Fruit fly (Drosophila melanogaster) whole organism, embryonic: ENCODE results near the gene sbr.

Experiments used
- BtbVII ChIP-seq: fragments of 200-800 bp; sonication (Bioruptor generic); optimal IDR thresholded peaks from 3 replicates; lab custom pipeline; 2017; ENCODE audit warnings: missing biosample characterization, mild to moderate bottlenecking, missing genetic modification characterization
- CG10267 ChIP-seq: fragments of 200-800 bp; sonication (Bioruptor generic); optimal IDR thresholded peaks from 2 replicates; lab custom pipeline; 2018; ENCODE audit warnings: missing biosample characterization, mild to moderate bottlenecking, missing genetic modification characterization, moderate library complexity
- CG11093 ChIP-seq: fragments of 200-800 bp; sonication (Bioruptor generic); IDR thresholded peaks from 3 replicates; pipeline ENCODE4 v1.3.6; 2022; ENCODE audit warnings: missing biosample characterization, missing genetic modification characterization
- CG11247 ChIP-seq: fragments of 200-800 bp; sonication (Bioruptor generic); IDR thresholded peaks from 2 replicates; pipeline ENCODE4 v1.3.6; 2022; ENCODE audit warnings: missing biosample characterization, missing genetic modification characterization
- CG11723 ChIP-seq: fragments of 200-800 bp; sonication (Bioruptor generic); optimal IDR thresholded peaks from 2 replicates; lab custom pipeline; 2017; ENCODE audit warnings: missing biosample characterization, mild to moderate bottlenecking, missing genetic modification characterization
- CG12155 ChIP-seq: fragments of 200-800 bp; sonication (Bioruptor generic); optimal IDR thresholded peaks from 3 replicates; lab custom pipeline; 2016; ENCODE audit warnings: missing biosample characterization, missing genetic modification characterization
- CG12299 ChIP-seq: fragments of 200-800 bp; sonication (Bioruptor generic); optimal IDR thresholded peaks from 2 replicates; lab custom pipeline; 2018; ENCODE audit warnings: missing biosample characterization, mild to moderate bottlenecking, missing genetic modification characterization
- CG1233 ChIP-seq: fragments of 200-800 bp; sonication (Bioruptor generic); optimal IDR thresholded peaks from 4 replicates; lab custom pipeline; 2018; ENCODE audit warnings: missing biosample characterization, mild to moderate bottlenecking, missing genetic modification characterization
- CG12391 ChIP-seq: fragments of 200-800 bp; sonication (Bioruptor generic); optimal IDR thresholded peaks from 3 replicates; lab custom pipeline; 2018; ENCODE audit warnings: missing biosample characterization, mild to moderate bottlenecking, missing genetic modification characterization, moderate library complexity
- CG15479 ChIP-seq: fragments of 200-800 bp; sonication (Bioruptor generic); optimal IDR thresholded peaks from 3 replicates; lab custom pipeline; 2019; ENCODE audit warnings: missing biosample characterization, mild to moderate bottlenecking, missing genetic modification characterization, moderate library complexity
- CG15514 ChIP-seq: fragments of 200-800 bp; sonication (Bioruptor generic); optimal IDR thresholded peaks from 3 replicates; lab custom pipeline; 2017; ENCODE audit warnings: missing biosample characterization, missing genetic modification characterization, mild to moderate bottlenecking, moderate library complexity, missing genetic modification reagents
- CG15696 ChIP-seq: fragments of 200-800 bp; sonication (Bioruptor generic); optimal IDR thresholded peaks from 2 replicates; lab custom pipeline; 2019; ENCODE audit warnings: missing biosample characterization, mild to moderate bottlenecking, missing genetic modification characterization, moderate library complexity
- CG16815 ChIP-seq: fragments of 200-800 bp; sonication (Bioruptor generic); optimal IDR thresholded peaks from 3 replicates; lab custom pipeline; 2017; ENCODE audit warnings: missing biosample characterization, mild to moderate bottlenecking, missing genetic modification characterization
- CG17186 ChIP-seq: fragments of 200-800 bp; sonication (Bioruptor generic); optimal IDR thresholded peaks from 3 replicates; lab custom pipeline; 2017; ENCODE audit warnings: missing biosample characterization, missing genetic modification reagents, missing genetic modification characterization
- CG17829 ChIP-seq: fragments of 200-800 bp; optimal IDR thresholded peaks from 2 replicates; lab custom pipeline; 2019; ENCODE audit warnings: missing biosample characterization, mild to moderate bottlenecking, missing genetic modification characterization, moderate library complexity
- CG17912 ChIP-seq: fragments of 200-800 bp; sonication (Bioruptor generic); optimal IDR thresholded peaks from 2 replicates; lab custom pipeline; 2018; ENCODE audit warnings: missing biosample characterization, mild to moderate bottlenecking, missing genetic modification characterization
- CG18476 ChIP-seq: fragments of 200-800 bp; sonication (Bioruptor generic); optimal IDR thresholded peaks from 2 replicates; lab custom pipeline; 2016; ENCODE audit warnings: missing biosample characterization, mild to moderate bottlenecking, missing genetic modification characterization
- CG30403 ChIP-seq: fragments of 200-800 bp; sonication (Bioruptor generic); optimal IDR thresholded peaks from 3 replicates; lab custom pipeline; 2016; ENCODE audit warnings: missing biosample characterization, missing genetic modification characterization
- CG32772 ChIP-seq: fragments of 200-800 bp; sonication (Bioruptor generic); IDR thresholded peaks from 2 replicates; pipeline ENCODE4 v1.3.6; 2022; ENCODE audit warnings: missing biosample characterization, missing genetic modification characterization
- CG4360 ChIP-seq: fragments of 200-800 bp; sonication (Bioruptor generic); IDR thresholded peaks from 2 replicates; pipeline ENCODE4 v1.3.6; 2022; ENCODE audit warnings: missing biosample characterization, missing genetic modification characterization
- CG43689 ChIP-seq: fragments of 200-800 bp; sonication (Bioruptor generic); IDR thresholded peaks from 2 replicates; pipeline ENCODE4 v1.3.6; 2022; ENCODE audit warnings: missing biosample characterization, missing genetic modification characterization
- CG4854 ChIP-seq: fragments of 200-800 bp; sonication (Bioruptor generic); optimal IDR thresholded peaks from 2 replicates; lab custom pipeline; 2016; ENCODE audit warnings: missing biosample characterization, missing genetic modification characterization, inconsistent platforms
- CG7987 ChIP-seq: fragments of 200-800 bp; sonication (Bioruptor generic); optimal IDR thresholded peaks from 2 replicates; lab custom pipeline; 2018; ENCODE audit warnings: missing biosample characterization, mild to moderate bottlenecking, missing genetic modification characterization, moderate library complexity
- CHES-1-like ChIP-seq: fragments of 200-800 bp; sonication (Bioruptor generic); optimal IDR thresholded peaks from 2 replicates; lab custom pipeline; 2016; ENCODE audit warnings: missing biosample characterization, missing genetic modification characterization
- Dip2 ChIP-seq: fragments of 200-800 bp; sonication (Bioruptor generic); IDR thresholded peaks from 2 replicates; pipeline ENCODE4 v1.3.6; 2022; ENCODE audit warnings: missing biosample characterization, missing genetic modification characterization
- Dll ChIP-seq: fragments of 200-800 bp; sonication (Bioruptor generic); IDR thresholded peaks from 4 replicates; pipeline ENCODE4 v1.3.6; 2022; ENCODE audit warnings: missing biosample characterization, missing genetic modification characterization; ENCODE audit not compliant: partially characterized antibody
- Doc2 ChIP-seq: fragments of 200-800 bp; sonication (Bioruptor generic); IDR thresholded peaks from 2 replicates; pipeline ENCODE4 v1.3.6; 2022; ENCODE audit warnings: missing biosample characterization, missing genetic modification characterization
- Drgx ChIP-seq: fragments of 200-800 bp; sonication (Bioruptor generic); IDR thresholded peaks from 2 replicates; pipeline ENCODE4 v1.3.6; 2022; ENCODE audit warnings: missing biosample characterization, missing genetic modification characterization
- HmgZ ChIP-seq: fragments of 200-800 bp; sonication (Bioruptor generic); optimal IDR thresholded peaks from 2 replicates; lab custom pipeline; 2018; ENCODE audit warnings: missing biosample characterization, mild to moderate bottlenecking, missing genetic modification characterization
- Hr78 ChIP-seq, 2 experiments: fragments of 200-800 bp in 1 of 2; fragments of >200 bp in 1 of 2; sonication (Bioruptor generic) in 1 of 2; optimal IDR thresholded peaks; 2 replicates each; lab custom pipeline; 2017 to 2019; ENCODE audit warnings: missing biosample characterization in 2 of 2, missing genetic modification characterization in 2 of 2, mild to moderate bottlenecking in 1 of 2, moderate library complexity in 1 of 2
- Jarid2 ChIP-seq: fragments of 200-800 bp; sonication (Bioruptor generic); optimal IDR thresholded peaks from 3 replicates; lab custom pipeline; 2017; ENCODE audit warnings: mild to moderate bottlenecking, missing biosample characterization, missing genetic modification reagents, missing genetic modification characterization
- Med ChIP-seq: fragments of 200-800 bp; sonication (Bioruptor generic); peaks from one replicate; lab custom pipeline; 2016; ENCODE audit warnings: missing biosample characterization, missing genetic modification characterization, mild to moderate bottlenecking, inconsistent platforms, moderate library complexity
- NC2α ChIP-seq: fragments of 200-800 bp; sonication (Bioruptor generic); optimal IDR thresholded peaks from 2 replicates; lab custom pipeline; 2016; ENCODE audit warnings: missing biosample characterization, missing genetic modification characterization
- Nf-YA ChIP-seq: fragments of 200-800 bp; sonication (Bioruptor generic); IDR thresholded peaks from 2 replicates; pipeline ENCODE4 v1.3.6; 2022; ENCODE audit warnings: missing biosample characterization, missing genetic modification characterization
- ash1 ChIP-seq: fragments of 200-800 bp; sonication (Bioruptor generic); optimal IDR thresholded peaks from 2 replicates; lab custom pipeline; 2018; ENCODE audit warnings: missing biosample characterization, mild to moderate bottlenecking, missing genetic modification characterization
- dan ChIP-seq: fragments of 200-800 bp; sonication (Bioruptor generic); IDR thresholded peaks from 2 replicates; pipeline ENCODE4 v1.3.6; 2022; ENCODE audit warnings: missing biosample characterization, missing genetic modification characterization
- dm ChIP-seq: fragments of 200-800 bp; sonication (Bioruptor generic); optimal IDR thresholded peaks from 3 replicates; lab custom pipeline; 2016; ENCODE audit warnings: missing biosample characterization, missing genetic modification characterization
- fd3F ChIP-seq: fragments of 200-800 bp; sonication (Bioruptor generic); optimal IDR thresholded peaks from 2 replicates; lab custom pipeline; 2018; ENCODE audit warnings: missing biosample characterization, mild to moderate bottlenecking, missing genetic modification characterization, moderate library complexity
- fd96Cb ChIP-seq: fragments of 200-800 bp; sonication (Bioruptor generic); optimal IDR thresholded peaks from 2 replicates; lab custom pipeline; 2018; ENCODE audit warnings: missing biosample characterization, mild to moderate bottlenecking, missing genetic modification characterization, moderate library complexity
- gsb ChIP-seq: fragments of 200-800 bp; sonication (Bioruptor generic); IDR thresholded peaks from 2 replicates; pipeline ENCODE4 v1.3.6; 2022; ENCODE audit warnings: missing biosample characterization, missing genetic modification characterization
- p53 ChIP-seq: fragments of 200-800 bp; sonication (Bioruptor generic); optimal IDR thresholded peaks from 2 replicates; lab custom pipeline; 2016; ENCODE audit warnings: missing biosample characterization, missing genetic modification characterization
- pan ChIP-seq, 4 experiments: fragments of >200 bp in 3 of 4; fragments of 200-800 bp in 1 of 4; sonication (Bioruptor generic) in 1 of 4; optimal IDR thresholded peaks in 3 of 4; IDR thresholded peaks in 1 of 4; 2 replicates each; pipeline versions ENCODE4 v1.3.6 to Lab custom; 2017 to 2022; ENCODE audit warnings: missing biosample characterization in 2 of 4, missing genetic modification characterization in 2 of 4, mixed read lengths in 1 of 4
- pita ChIP-seq: fragments of 200-800 bp; sonication (Bioruptor generic); optimal IDR thresholded peaks from 2 replicates; lab custom pipeline; 2017; ENCODE audit warnings: missing biosample characterization, mild to moderate bottlenecking, missing genetic modification characterization
- pnt ChIP-seq: fragments of 200-800 bp; sonication (Bioruptor generic); optimal IDR thresholded peaks from 3 replicates; lab custom pipeline; 2016; ENCODE audit warnings: missing biosample characterization, missing genetic modification characterization
- sd ChIP-seq: fragments of 200-800 bp; sonication (Bioruptor generic); optimal IDR thresholded peaks from 3 replicates; lab custom pipeline; 2018; ENCODE audit warnings: missing biosample characterization, mild to moderate bottlenecking, missing genetic modification characterization, moderate library complexity
- slp2 ChIP-seq: fragments of 200-800 bp; sonication (Bioruptor generic); optimal IDR thresholded peaks from 2 replicates; lab custom pipeline; 2016; ENCODE audit warnings: missing biosample characterization, missing genetic modification characterization
- ttk ChIP-seq: fragments of 200-800 bp; sonication (Bioruptor generic); IDR thresholded peaks from 2 replicates; pipeline ENCODE4 v2.1.2; 2022; ENCODE audit warnings: missing biosample characterization, missing genetic modification characterization
- usp ChIP-seq: fragments of >200 bp; optimal IDR thresholded peaks from 2 replicates; lab custom pipeline; 2017; ENCODE audit warnings: missing biosample characterization, missing genetic modification characterization
- vnd ChIP-seq: fragments of 200-800 bp; sonication (Bioruptor generic); IDR thresholded peaks from 3 replicates; pipeline ENCODE4 v1.3.6; 2022; ENCODE audit warnings: missing biosample characterization, missing genetic modification characterization; ENCODE audit not compliant: partially characterized antibody
- z ChIP-seq: fragments of 200-800 bp; sonication (Bioruptor generic); IDR thresholded peaks from 3 replicates; pipeline ENCODE4 v1.3.6; 2022; ENCODE audit warnings: missing biosample characterization, missing genetic modification characterization
- zfh2 ChIP-seq: fragments of 200-800 bp; sonication (Bioruptor generic); optimal IDR thresholded peaks from 2 replicates; lab custom pipeline; 2016; ENCODE audit warnings: missing biosample characterization, missing genetic modification characterization

Gene sbr

dm6 chrX:10854686-10855085 is 7.8 kb upstream of the sbr start, which contains the start of gene feo (continued):
- TF ChIP-seq NC2α (no peak), slp2 (no peak), fd96Cb (no peak), CG10267 (peak; percentile 66), p53 (GFP tag; lab: Kevin White, UChicago) (no peak), z (GFP tag; lab: Robert Waterston, UW) (no peak), Nf-YA (GFP tag; lab: Robert Waterston, UW) (no peak), ash1 (no peak), pita (no peak), CG1233 (GFP tag; lab: Kevin White, UChicago) (no peak), CG17186 (no peak), CG11093 (GFP tag; lab: Robert Waterston, UW) (no peak), CG15479 (GFP tag; lab: Kevin White, UChicago) (no peak), dm (GFP tag; lab: Kevin White, UChicago) (peak; percentile 18), CG30403 (GFP tag; lab: Kevin White, UChicago) (peak; percentile 23), CG18476 (no peak), zfh2 (GFP tag; lab: Kevin White, UChicago) (no peak), CG15514 (GFP tag; lab: Kevin White, UChicago) (peak; percentile 42), Med (GFP tag; lab: Kevin White, UChicago) (peak; percentile 81), CG43689 (GFP tag; lab: Robert Waterston, UW) (no peak), CG12155 (GFP tag; lab: Kevin White, UChicago) (no peak), usp (GFP tag; lab: Kevin White, UChicago) (no peak), CG7987 (no peak), HmgZ (peak; percentile 27), Drgx (no peak), CG11723 (GFP tag; lab: Kevin White, UChicago) (no peak), BtbVII (no peak), CG17829 (tag; lab: Kevin White, UChicago) (no peak), CG16815 (GFP tag; lab: Kevin White, UChicago) (no peak), CG15696 (peak; percentile 14), Jarid2 (GFP tag; lab: Kevin White, UChicago) (no peak), pan (optimal IDR thresholded peaks at IDR 0.05; lab: Kevin White, UChicago) (no peak), pan (GFP tag; optimal IDR thresholded peaks at IDR 0.05 in 1 of 2, IDR thresholded peaks at IDR 0.05 in 1 of 2) (no peak), CG17912 (GFP tag; lab: Kevin White, UChicago) (no peak), dan (GFP tag; lab: Robert Waterston, UW) (no peak), CG4854 (GFP tag; lab: Kevin White, UChicago) (no peak), CG12391 (tag; lab: Kevin White, UChicago) (peak; percentile 22), Hr78 (GFP tag; optimal IDR thresholded peaks at IDR 0.05; lab: Kevin White, UChicago) (no peak), Doc2 (GFP tag; lab: Robert Waterston, UW) (no peak), fd3F (GFP tag; lab: Kevin White, UChicago) (no peak), pnt (no peak), Dll (GFP tag; lab: Robert Waterston, UW) (no peak), ttk (GFP tag; lab: Robert Waterston, UW) (no peak), vnd (no peak), gsb (GFP tag; lab: Robert Waterston, UW) (no peak), CG4360 (GFP tag; lab: Robert Waterston, UW) (no peak), CG11247 (GFP tag; lab: Robert Waterston, UW) (no peak), sd (tag; lab: Kevin White, UChicago) (no peak), Dip2 (no peak), CG32772 (GFP tag; lab: Robert Waterston, UW) (no peak), CG12299 (tag; lab: Kevin White, UChicago) (no peak), CHES-1-like (GFP tag; lab: Kevin White, UChicago) (no peak)
